Worm (Caenorhabditis elegans) whole organism, L2 larva: Measurements from ENCODE around the gene R05G6.5.

Source experiments
- aly-2 ChIP-seq: fragments of 150-350 bp; optimal IDR thresholded peaks from 2 replicates; lab custom pipeline; 2014; ENCODE audit warnings: missing biosample characterization, missing genetic modification characterization
- egl-27 ChIP-seq: sonication (generic microtip); optimal IDR thresholded peaks from 3 replicates; lab custom pipeline; 2017; ENCODE audit warnings: missing biosample characterization, missing genetic modification reagents, missing genetic modification characterization
- fos-1 ChIP-seq: fragments of 150-350 bp; optimal IDR thresholded peaks from 2 replicates; lab custom pipeline; 2014; ENCODE audit warnings: missing biosample characterization, missing genetic modification characterization
- lin-39 ChIP-seq: fragments of 150-350 bp; optimal IDR thresholded peaks from 2 replicates; lab custom pipeline; 2014; ENCODE audit warnings: missing biosample characterization, missing genetic modification reagents, missing genetic modification characterization
- lsy-2 ChIP-seq, 2 experiments: fragments of 150-350 bp in 1 of 2; sonication (generic microtip) in 1 of 2; optimal IDR thresholded peaks; 2 replicates each; lab custom pipeline; 2014 to 2017; ENCODE audit warnings: missing biosample characterization in 2 of 2, missing genetic modification characterization in 2 of 2
- nhr-77 ChIP-seq: fragments of 150-350 bp; optimal IDR thresholded peaks from 2 replicates; lab custom pipeline; 2014; ENCODE audit warnings: missing biosample characterization, missing genetic modification characterization
- skn-1 ChIP-seq: sonication (generic microtip); optimal IDR thresholded peaks from 2 replicates; lab custom pipeline; 2017; ENCODE audit warnings: missing biosample characterization, missing genetic modification characterization
- zag-1 ChIP-seq: fragments of 150-350 bp; optimal IDR thresholded peaks from 2 replicates; lab custom pipeline; 2014; ENCODE audit warnings: missing biosample characterization, missing genetic modification characterization

DNA sequence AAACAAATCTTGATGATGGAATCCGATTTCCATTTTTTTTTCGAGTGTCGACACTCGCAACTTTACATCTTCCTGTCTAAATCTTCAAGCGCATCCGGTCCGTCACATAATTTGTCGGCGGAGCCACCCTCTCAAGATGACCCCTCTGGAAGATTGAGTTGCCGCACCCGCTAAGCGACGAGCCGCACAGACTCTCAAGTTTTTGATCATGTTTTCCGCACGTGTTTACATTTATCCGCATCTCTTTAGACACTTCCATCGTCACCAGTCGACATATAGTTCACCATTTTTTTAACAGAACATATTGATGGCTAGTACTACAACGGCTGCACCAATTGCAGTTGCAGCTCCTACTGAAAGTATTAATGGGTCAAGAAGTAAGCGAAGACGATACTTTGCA is 16.7 kb upstream of the R05G6.5 start, which contains the start of gene F55G1.1:
- no peak for TF ChIP-seq nhr-77 (tag; lab: Kevin White, UChicago)
- TF ChIP-seq egl-27 = no peak
- no peak for TF ChIP-seq zag-1
- no peak for TF ChIP-seq aly-2 (tag; lab: Kevin White, UChicago)
- TF ChIP-seq fos-1 (tag; lab: Kevin White, UChicago) = no peak
- no peak for TF ChIP-seq lin-39 (tag; lab: Kevin White, UChicago)
- TF ChIP-seq lsy-2 (tag; optimal IDR thresholded peaks at IDR 0.05; lab: Kevin White, UChicago) = no peak
- TF ChIP-seq skn-1 (tag; lab: Kevin White, UChicago) = no peak
